Fruit fly (Drosophila melanogaster): ENCODE data around the gene CG46466.

The CG46466 gene

dm6 chr4:670905-671419 lies 8.0 kb upstream of the CG46466 start, which contains the start of gene CG11360 (continued):
- TF ChIP-seq CG31388 (GFP tag; optimal IDR thresholded peaks at IDR 0.05) (no peak), Hr3 (GFP tag; optimal IDR thresholded peaks at IDR 0.05) (no peak), tgo (GFP tag; IDR thresholded peaks at IDR 0.05) (no peak), insv (GFP tag; optimal IDR thresholded peaks at IDR 0.05) (no peak), CG15073 (GFP tag; optimal IDR thresholded peaks at IDR 0.05) (no peak), vfl (GFP tag; optimal IDR thresholded peaks at IDR 0.05) (no peak), Hr51 (GFP tag; optimal IDR thresholded peaks at IDR 0.05) (no peak), tna (GFP tag; IDR thresholded peaks at IDR 0.05; ENCODE audit: partially characterized antibody) (no peak), Neu2 (GFP tag; optimal IDR thresholded peaks at IDR 0.05; ENCODE audit: borderline replicate concordance) (no peak), CHES-1-like (GFP tag; optimal IDR thresholded peaks at IDR 0.05) (no peak), CG6813 (GFP tag; optimal IDR thresholded peaks at IDR 0.05) (no peak), CG12769 (tag; optimal IDR thresholded peaks at IDR 0.05) (peak; percentile 39), CG1024 (GFP tag; IDR thresholded peaks at IDR 0.05) (peak; percentile 98), eyg (GFP tag; optimal IDR thresholded peaks at IDR 0.05) (no peak), Lpt (GFP tag; optimal IDR thresholded peaks at IDR 0.05) (no peak), CG11398 (GFP tag; optimal IDR thresholded peaks at IDR 0.05) (no peak), CG8290 (GFP tag; optimal IDR thresholded peaks at IDR 0.05) (peak; percentile 32), CG8290 (tag; optimal IDR thresholded peaks at IDR 0.05) (peak in 1 of 2 experiments; percentile 72), Deaf1 (tag; optimal IDR thresholded peaks at IDR 0.05) (no peak), CG12104 (GFP tag; optimal IDR thresholded peaks at IDR 0.05) (no peak), Sry-δ (GFP tag; optimal IDR thresholded peaks at IDR 0.05) (peak; percentile 88), CG30403 (GFP tag; optimal IDR thresholded peaks at IDR 0.05) (no peak), twi (tag; optimal IDR thresholded peaks at IDR 0.05) (no peak), CTCF (GFP tag; optimal IDR thresholded peaks at IDR 0.05) (no peak), CG34376 (GFP tag; optimal IDR thresholded peaks at IDR 0.05) (no peak), ara (GFP tag; IDR thresholded peaks at IDR 0.05) (no peak), wek (GFP tag; optimal IDR thresholded peaks at IDR 0.05) (peak; percentile 82), vnd (GFP tag; IDR thresholded peaks at IDR 0.05; ENCODE audit: partially characterized antibody) (peak; percentile 45; the same call in 1 of the 3 replicates), gcm2 (GFP tag; optimal IDR thresholded peaks at IDR 0.05) (no peak), CG32767 (GFP tag; IDR thresholded peaks at IDR 0.05) (peak; percentile 90), her (GFP tag; optimal IDR thresholded peaks at IDR 0.05) (no peak), CG11723 (GFP tag; optimal IDR thresholded peaks at IDR 0.05) (peak; percentile 86), caup (GFP tag; optimal IDR thresholded peaks at IDR 0.05; ENCODE audit: severe bottlenecking) (no peak), crc (GFP tag; optimal IDR thresholded peaks at IDR 0.05) (no peak), Pdp1 (GFP tag; optimal IDR thresholded peaks at IDR 0.05) (peak in 1 of 2 experiments; percentile 20), CG7745 (tag; optimal IDR thresholded peaks at IDR 0.05) (no peak), kah (GFP tag; optimal IDR thresholded peaks at IDR 0.05) (no peak), grau (tag; optimal IDR thresholded peaks at IDR 0.05) (no peak), C15 (GFP tag; IDR thresholded peaks at IDR 0.05) (no peak), CG8478 (optimal IDR thresholded peaks at IDR 0.05) (no peak), bab2 (GFP tag; optimal IDR thresholded peaks at IDR 0.05) (no peak), ham (GFP tag; IDR thresholded peaks at IDR 0.05) (no peak), crp (GFP tag; optimal IDR thresholded peaks at IDR 0.05) (no peak), zen (tag; optimal IDR thresholded peaks at IDR 0.05) (peak; percentile 52), Abd-B (GFP tag; optimal IDR thresholded peaks at IDR 0.05) (no peak), Trl (optimal IDR thresholded peaks at IDR 0.05) (no peak), Trl (GFP tag; optimal IDR thresholded peaks at IDR 0.05) (no peak), CG11093 (GFP tag; IDR thresholded peaks at IDR 0.05) (no peak), HLH54F (GFP tag; optimal IDR thresholded peaks at IDR 0.05) (no peak), hbn (GFP tag; IDR thresholded peaks at IDR 0.05; ENCODE audit: partially characterized antibody) (no peak), CG14050 (GFP tag; IDR thresholded peaks at IDR 0.05) (no peak), Scr (GFP tag; IDR thresholded peaks at IDR 0.05; ENCODE audit: partially characterized antibody) (peak; percentile 59)

Measured in whole organism, embryonic.